Worm (Caenorhabditis elegans) whole organism, mixed stage, embryonic: ENCODE data around the gene fbxa-108.

ENCODE experiments used
- blmp-1 ChIP-seq: fragments of 150-350 bp; optimal IDR thresholded peaks from 2 replicates; lab custom pipeline; 2014; ENCODE audit warnings: missing biosample characterization, missing genetic modification characterization
- ces-1 ChIP-seq: fragments of 150-350 bp; optimal IDR thresholded peaks from 2 replicates; lab custom pipeline; 2014; ENCODE audit warnings: missing biosample characterization, missing genetic modification reagents, missing genetic modification characterization
- drap-1 ChIP-seq: fragments of 200-800 bp; sonication (Bioruptor generic); optimal IDR thresholded peaks from 3 replicates; lab custom pipeline; 2018; ENCODE audit warnings: mild to moderate bottlenecking, missing genetic modification characterization, missing compliant biosample characterization
- lin-13 ChIP-seq: fragments of 150-350 bp; optimal IDR thresholded peaks from 2 replicates; lab custom pipeline; 2014; ENCODE audit warnings: missing biosample characterization, missing genetic modification characterization
- lsy-2 ChIP-seq: fragments of 150-350 bp; optimal IDR thresholded peaks from 2 replicates; lab custom pipeline; 2014; ENCODE audit warnings: missing biosample characterization, missing genetic modification characterization
- mep-1 ChIP-seq: fragments of 150-350 bp; optimal IDR thresholded peaks from 2 replicates; lab custom pipeline; 2017; ENCODE audit warnings: missing biosample characterization, missing genetic modification reagents, missing genetic modification characterization, inconsistent platforms
- nhr-12 ChIP-seq: fragments of 150-350 bp; optimal IDR thresholded peaks from 2 replicates; lab custom pipeline; 2014; ENCODE audit warnings: missing biosample characterization, missing genetic modification characterization
- nhr-76 ChIP-seq: sonication (generic microtip); optimal IDR thresholded peaks from 2 replicates; lab custom pipeline; 2017; ENCODE audit warnings: missing biosample characterization, missing genetic modification characterization
- pha-4 ChIP-seq: fragments of 150-350 bp; optimal IDR thresholded peaks from 2 replicates; lab custom pipeline; 2018; ENCODE audit warnings: missing biosample characterization, missing genetic modification reagents, missing genetic modification characterization
- sptf-1 ChIP-seq: sonication (generic microtip); optimal IDR thresholded peaks from 2 replicates; lab custom pipeline; 2017; ENCODE audit warnings: mild to moderate bottlenecking, missing genetic modification characterization, moderate library complexity, missing compliant biosample characterization
- unc-39 ChIP-seq: fragments of 150-350 bp; optimal IDR thresholded peaks from 2 replicates; lab custom pipeline; 2014; ENCODE audit warnings: missing biosample characterization, missing genetic modification characterization
- unc-62 ChIP-seq: fragments of 150-350 bp; optimal IDR thresholded peaks from 2 replicates; lab custom pipeline; 2014; ENCODE audit warnings: missing biosample characterization, missing genetic modification reagents, missing genetic modification characterization
- ztf-11 ChIP-seq: fragments of 150-350 bp; optimal IDR thresholded peaks from 2 replicates; lab custom pipeline; 2014; ENCODE audit warnings: missing biosample characterization, missing genetic modification characterization

- TF ChIP-seq lsy-2 (no peak), lin-13 (tag; lab: Kevin White, UChicago) (no peak), ztf-11 (tag; lab: Kevin White, UChicago) (no peak), pha-4 (tag; lab: Kevin White, UChicago) (no peak), sptf-1 (no peak), nhr-12 (tag; lab: Kevin White, UChicago) (no peak), unc-62 (no peak), mep-1 (no peak), blmp-1 (no peak), unc-39 (tag; lab: Kevin White, UChicago) (no peak), nhr-76 (tag; lab: Kevin White, UChicago) (no peak), drap-1 (GFP tag; lab: Kevin White, UChicago) (no peak), ces-1 (GFP tag; lab: Kevin White, UChicago) (no peak)
These were observed 44.9 kb downstream of the fbxa-108 start, which contains the start of gene Y6G8.14 for ce11 chrV:17614251-17614650.
